Worm (Caenorhabditis elegans) whole organism, mixed stage, embryonic: ENCODE data around the gene oma-2.

Experiments used
- M03D4.4 ChIP-seq: sonication (generic microtip); optimal IDR thresholded peaks from 2 replicates; lab custom pipeline; 2017; ENCODE audit warnings: mild to moderate bottlenecking, missing genetic modification characterization, missing compliant biosample characterization
- blmp-1 ChIP-seq: fragments of 150-350 bp; optimal IDR thresholded peaks from 2 replicates; lab custom pipeline; 2014; ENCODE audit warnings: missing biosample characterization, missing genetic modification characterization
- ceh-39 ChIP-seq: fragments of 150-350 bp; optimal IDR thresholded peaks from 2 replicates; lab custom pipeline; 2014; ENCODE audit warnings: missing biosample characterization, missing genetic modification characterization
- ceh-43 ChIP-seq: fragments of 200-800 bp; sonication (Bioruptor generic); optimal IDR thresholded peaks from 2 replicates; lab custom pipeline; 2018; ENCODE audit warnings: mild to moderate bottlenecking, missing genetic modification characterization, moderate library complexity, missing compliant biosample characterization
- ceh-83 ChIP-seq: fragments of 200-800 bp; sonication (Bioruptor generic); optimal IDR thresholded peaks from 2 replicates; lab custom pipeline; 2018; ENCODE audit warnings: mild to moderate bottlenecking, missing genetic modification characterization, missing compliant biosample characterization
- ces-1 ChIP-seq: fragments of 150-350 bp; optimal IDR thresholded peaks from 2 replicates; lab custom pipeline; 2014; ENCODE audit warnings: missing biosample characterization, missing genetic modification reagents, missing genetic modification characterization
- cnd-1 ChIP-seq: fragments of 200-800 bp; sonication (Bioruptor generic); optimal IDR thresholded peaks from 2 replicates; lab custom pipeline; 2018; ENCODE audit warnings: mild to moderate bottlenecking, missing genetic modification characterization, missing compliant biosample characterization
- drap-1 ChIP-seq: fragments of 200-800 bp; sonication (Bioruptor generic); optimal IDR thresholded peaks from 3 replicates; lab custom pipeline; 2018; ENCODE audit warnings: mild to moderate bottlenecking, missing genetic modification characterization, missing compliant biosample characterization
- elt-3 ChIP-seq: fragments of 150-350 bp; optimal IDR thresholded peaks from 2 replicates; lab custom pipeline; 2014; ENCODE audit warnings: missing biosample characterization, missing genetic modification characterization
- ham-2 ChIP-seq: fragments of 200-800 bp; sonication (Bioruptor generic); optimal IDR thresholded peaks from 2 replicates; lab custom pipeline; 2018; ENCODE audit warnings: mild to moderate bottlenecking, missing genetic modification characterization, missing compliant biosample characterization
- hlh-1 ChIP-seq: fragments of 150-350 bp; optimal IDR thresholded peaks from 2 replicates; lab custom pipeline; 2014; ENCODE audit warnings: missing biosample characterization, missing genetic modification reagents, missing genetic modification characterization
- lin-13 ChIP-seq: fragments of 150-350 bp; optimal IDR thresholded peaks from 2 replicates; lab custom pipeline; 2014; ENCODE audit warnings: missing biosample characterization, missing genetic modification characterization
- lin-32 ChIP-seq: fragments of 200-800 bp; sonication (Bioruptor generic); optimal IDR thresholded peaks from 2 replicates; lab custom pipeline; 2018; ENCODE audit warnings: mild to moderate bottlenecking, missing genetic modification characterization, missing compliant biosample characterization
- lsy-2 ChIP-seq: fragments of 150-350 bp; optimal IDR thresholded peaks from 2 replicates; lab custom pipeline; 2014; ENCODE audit warnings: missing biosample characterization, missing genetic modification characterization
- mab-5 ChIP-seq: fragments of 150-350 bp; optimal IDR thresholded peaks from 2 replicates; lab custom pipeline; 2014; ENCODE audit warnings: missing biosample characterization, missing genetic modification characterization
- mep-1 ChIP-seq: fragments of 150-350 bp; optimal IDR thresholded peaks from 2 replicates; lab custom pipeline; 2017; ENCODE audit warnings: missing biosample characterization, missing genetic modification reagents, missing genetic modification characterization, inconsistent platforms
- mls-2 ChIP-seq: sonication (generic microtip); optimal IDR thresholded peaks from 2 replicates; lab custom pipeline; 2016; ENCODE audit warnings: mild to moderate bottlenecking, missing genetic modification characterization, moderate library complexity, missing compliant biosample characterization
- nhr-12 ChIP-seq: fragments of 150-350 bp; optimal IDR thresholded peaks from 2 replicates; lab custom pipeline; 2014; ENCODE audit warnings: missing biosample characterization, missing genetic modification characterization
- nhr-2 ChIP-seq: fragments of 150-350 bp; optimal IDR thresholded peaks from 2 replicates; lab custom pipeline; 2014; ENCODE audit warnings: missing biosample characterization, missing genetic modification characterization
- nhr-237 ChIP-seq: fragments of 150-350 bp; optimal IDR thresholded peaks from 2 replicates; lab custom pipeline; 2014; ENCODE audit warnings: missing biosample characterization, missing genetic modification characterization
- nhr-28 ChIP-seq: fragments of 150-350 bp; optimal IDR thresholded peaks from 2 replicates; lab custom pipeline; 2014; ENCODE audit warnings: missing biosample characterization, missing genetic modification characterization
- nhr-76 ChIP-seq: sonication (generic microtip); optimal IDR thresholded peaks from 2 replicates; lab custom pipeline; 2017; ENCODE audit warnings: missing biosample characterization, missing genetic modification characterization
- pha-4 ChIP-seq: fragments of 150-350 bp; optimal IDR thresholded peaks from 2 replicates; lab custom pipeline; 2018; ENCODE audit warnings: missing biosample characterization, missing genetic modification reagents, missing genetic modification characterization
- sem-2 ChIP-seq: fragments of 200-800 bp; sonication (Bioruptor generic); optimal IDR thresholded peaks from 2 replicates; lab custom pipeline; 2018; ENCODE audit warnings: mild to moderate bottlenecking, missing genetic modification characterization, missing compliant biosample characterization
- snpc-4 ChIP-seq: fragments of 150-350 bp; optimal IDR thresholded peaks from 2 replicates; lab custom pipeline; 2014; ENCODE audit warnings: missing biosample characterization, missing genetic modification characterization
- sptf-1 ChIP-seq: sonication (generic microtip); optimal IDR thresholded peaks from 2 replicates; lab custom pipeline; 2017; ENCODE audit warnings: mild to moderate bottlenecking, missing genetic modification characterization, moderate library complexity, missing compliant biosample characterization
- tbx-8 ChIP-seq: fragments of 200-800 bp; sonication (Bioruptor generic); optimal IDR thresholded peaks from 2 replicates; lab custom pipeline; 2018; ENCODE audit warnings: mild to moderate bottlenecking, missing genetic modification characterization, moderate library complexity, missing compliant biosample characterization
- unc-120 ChIP-seq: sonication (generic microtip); optimal IDR thresholded peaks from 2 replicates; lab custom pipeline; 2017; ENCODE audit warnings: missing genetic modification characterization, missing compliant biosample characterization; ENCODE audit not compliant: poor library complexity, severe bottlenecking
- unc-39 ChIP-seq: fragments of 150-350 bp; optimal IDR thresholded peaks from 2 replicates; lab custom pipeline; 2014; ENCODE audit warnings: missing biosample characterization, missing genetic modification characterization
- unc-62 ChIP-seq: fragments of 150-350 bp; optimal IDR thresholded peaks from 2 replicates; lab custom pipeline; 2014; ENCODE audit warnings: missing biosample characterization, missing genetic modification reagents, missing genetic modification characterization
- zip-8 ChIP-seq: fragments of 150-350 bp; optimal IDR thresholded peaks from 2 replicates; lab custom pipeline; 2014; ENCODE audit warnings: missing biosample characterization, missing genetic modification characterization
- ztf-11 ChIP-seq: fragments of 150-350 bp; optimal IDR thresholded peaks from 2 replicates; lab custom pipeline; 2014; ENCODE audit warnings: missing biosample characterization, missing genetic modification characterization

Gene oma-2

ce11 chrV:7994570-7994969, 34.7 kb upstream of the oma-2 start, which contains the start of gene ceh-76:
Gene ceh-76, minus strand, starts transcription at chrV:7994670.
- TF ChIP-seq nhr-76 (tag; lab: Kevin White, UChicago) = no peak
- no peak for TF ChIP-seq unc-39 (tag; lab: Kevin White, UChicago)
- TF ChIP-seq zip-8 (tag; lab: Kevin White, UChicago) = no peak
- TF ChIP-seq ces-1 (GFP tag; lab: Kevin White, UChicago) = no peak
- no peak for TF ChIP-seq sem-2 (GFP tag; lab: Kevin White, UChicago)
- TF ChIP-seq elt-3 (tag; lab: Kevin White, UChicago) = no peak
- no peak for TF ChIP-seq nhr-237 (tag; lab: Kevin White, UChicago)
- TF ChIP-seq nhr-2 (tag; lab: Kevin White, UChicago) = no peak
- no peak for TF ChIP-seq ham-2 (GFP tag; lab: Kevin White, UChicago)
- TF ChIP-seq ztf-11 (tag; lab: Kevin White, UChicago) = no peak
- TF ChIP-seq ceh-39 (tag; lab: Kevin White, UChicago) = no peak
- TF ChIP-seq pha-4 (tag; lab: Kevin White, UChicago) = no peak
- TF ChIP-seq unc-120 = no peak
- TF ChIP-seq cnd-1 (tag; lab: Kevin White, UChicago) = no peak
- TF ChIP-seq unc-62 (GFP tag; lab: Kevin White, UChicago) = no peak
- no peak for TF ChIP-seq lin-13 (tag; lab: Kevin White, UChicago)
- TF ChIP-seq mep-1 (tag; lab: Kevin White, UChicago) = no peak
- no peak for TF ChIP-seq nhr-12 (tag; lab: Kevin White, UChicago)

- TF ChIP-seq pha-4 (tag; lab: Kevin White, UChicago) (no peak), hlh-1 (tag; lab: Kevin White, UChicago) (peak; percentile 53)
- TF ChIP-seq, all 35 proteins: peak for 1
Observed at ce11 chrV:7995165-7995564, 34.1 kb upstream of the oma-2 start.

ce11 chrV:7995878-7996277, 33.4 kb upstream of the oma-2 start, which contains the start of gene Y97E10AR.2:
Gene Y97E10AR.2, plus strand, starts transcription at chrV:7996178.
- TF ChIP-seq nhr-28 = no peak
- peak; percentile 26 for TF ChIP-seq hlh-1 (tag; lab: Kevin White, UChicago)

ce11 chrV:8000929-8001513, 28.2 kb upstream of the oma-2 start, which contains the start of gene Y97E10AR.1:
Gene Y97E10AR.1, plus strand, starts transcription at chrV:8001463.
- TF ChIP-seq nhr-2 (tag; lab: Kevin White, UChicago) (no peak), ceh-43 (GFP tag; lab: Kevin White, UChicago) (no peak), mab-5 (peak; percentile 2), unc-39 (tag; lab: Kevin White, UChicago) (no peak), pha-4 (tag; lab: Kevin White, UChicago) (peak; percentile 7), unc-120 (peak; percentile 98), hlh-1 (tag; lab: Kevin White, UChicago) (peak; percentile 85), ztf-11 (tag; lab: Kevin White, UChicago) (no peak), mep-1 (tag; lab: Kevin White, UChicago) (peak; percentile 43), snpc-4 (tag; lab: Kevin White, UChicago) (no peak), ces-1 (GFP tag; lab: Kevin White, UChicago) (peak; percentile 82), lsy-2 (peak; percentile 42), tbx-8 (no peak), ceh-39 (tag; lab: Kevin White, UChicago) (no peak), unc-62 (GFP tag; lab: Kevin White, UChicago) (peak; percentile 85), ceh-83 (GFP tag; lab: Kevin White, UChicago) (no peak), blmp-1 (tag; lab: Kevin White, UChicago) (peak; percentile 55), zip-8 (tag; lab: Kevin White, UChicago) (no peak), M03D4.4 (tag; lab: Kevin White, UChicago) (no peak), cnd-1 (tag; lab: Kevin White, UChicago) (no peak), nhr-76 (tag; lab: Kevin White, UChicago) (no peak), sem-2 (GFP tag; lab: Kevin White, UChicago) (no peak), mls-2 (tag; lab: Kevin White, UChicago) (peak; percentile 55), drap-1 (GFP tag; lab: Kevin White, UChicago) (peak; percentile 39), sptf-1 (tag; lab: Kevin White, UChicago) (peak; percentile 28), nhr-237 (tag; lab: Kevin White, UChicago) (peak; percentile 69), lin-32 (GFP tag; lab: Kevin White, UChicago) (no peak), lin-13 (tag; lab: Kevin White, UChicago) (no peak)
